Fruit fly (Drosophila melanogaster): ENCODE measurements around the gene vn.

dm6 chr3L:5831890-5832289 is 13.6 kb downstream of the vn start:
- TF ChIP-seq CG5953 (GFP tag; IDR thresholded peaks at IDR 0.05) (no peak), CG6689 (GFP tag; IDR thresholded peaks at IDR 0.05) (no peak), CG4854 (GFP tag; optimal IDR thresholded peaks at IDR 0.05) (no peak), CG10979 (tag; optimal IDR thresholded peaks at IDR 0.05) (no peak), NfI (GFP tag; optimal IDR thresholded peaks at IDR 0.05) (no peak), Abd-B (GFP tag; optimal IDR thresholded peaks at IDR 0.05) (no peak), Myb (GFP tag; optimal IDR thresholded peaks at IDR 0.05) (no peak), wek (GFP tag; optimal IDR thresholded peaks at IDR 0.05) (no peak), crc (GFP tag; optimal IDR thresholded peaks at IDR 0.05) (no peak), chn (GFP tag; optimal IDR thresholded peaks at IDR 0.05) (no peak), CG30020 (tag; optimal IDR thresholded peaks at IDR 0.05) (no peak), CG13624 (GFP tag; optimal IDR thresholded peaks at IDR 0.05) (no peak)

Measured in whole organism, embryonic.